Worm (Caenorhabditis elegans): ENCODE data around the gene Y43E12A.3.

Gene Y43E12A.3

ce11 chrIV:10970333-10970732 is 17.4 kb upstream of the Y43E12A.3 start:
- TF ChIP-seq nhr-129 (tag; optimal IDR thresholded peaks at IDR 0.05) (no peak), ama-1 (optimal IDR thresholded peaks at IDR 0.05) (no peak), gmeb-1 (tag; optimal IDR thresholded peaks at IDR 0.05) (peak; percentile 21), sma-9 (GFP tag; optimal IDR thresholded peaks at IDR 0.05) (peak; percentile 69), sma-9 (tag; optimal IDR thresholded peaks at IDR 0.05) (no peak), fos-1 (tag; optimal IDR thresholded peaks at IDR 0.05) (peak; percentile 97), crh-2 (tag; optimal IDR thresholded peaks at IDR 0.05) (peak; percentile 57), skn-1 (tag; optimal IDR thresholded peaks at IDR 0.05) (no peak), aly-2 (tag; optimal IDR thresholded peaks at IDR 0.05) (no peak)

DNA sequence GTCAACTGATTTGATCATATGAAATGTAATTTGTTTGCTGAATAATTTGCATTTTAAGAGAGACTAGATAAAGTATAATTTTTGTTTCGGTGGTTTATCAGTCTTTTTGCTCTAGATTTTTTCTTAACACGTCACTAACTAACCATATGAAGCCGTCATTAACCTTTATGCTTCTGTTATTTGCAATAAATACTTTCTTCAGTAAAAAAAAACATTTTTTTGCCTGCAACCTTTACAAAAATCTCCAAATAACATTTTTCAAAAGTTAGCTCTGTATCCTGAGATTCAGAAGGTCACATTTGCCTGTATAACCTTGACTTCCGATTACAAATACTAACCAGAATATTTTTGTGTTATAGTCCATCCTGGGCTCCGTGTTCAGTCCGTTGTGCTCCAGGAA is 16.9 kb upstream of the Y43E12A.3 start:
- TF ChIP-seq aly-2 (tag; optimal IDR thresholded peaks at IDR 0.05) (no peak), nhr-6 (tag; optimal IDR thresholded peaks at IDR 0.05) (no peak), nhr-129 (tag; optimal IDR thresholded peaks at IDR 0.05) (no peak), nhr-77 (tag; optimal IDR thresholded peaks at IDR 0.05) (no peak), gmeb-1 (tag; optimal IDR thresholded peaks at IDR 0.05) (no peak), nhr-21 (tag; optimal IDR thresholded peaks at IDR 0.05) (no peak), nhr-11 (tag; optimal IDR thresholded peaks at IDR 0.05) (no peak), ztf-4 (tag; optimal IDR thresholded peaks at IDR 0.05) (no peak), peb-1 (tag; optimal IDR thresholded peaks at IDR 0.05) (no peak), ZK546.5 (tag; optimal IDR thresholded peaks at IDR 0.05) (no peak), ceh-16 (tag; optimal IDR thresholded peaks at IDR 0.05) (no peak), R02D3.7 (tag; optimal IDR thresholded peaks at IDR 0.05) (no peak), sem-4 (tag; optimal IDR thresholded peaks at IDR 0.05) (no peak), lin-11 (tag; optimal IDR thresholded peaks at IDR 0.05) (no peak), mab-5 (tag; optimal IDR thresholded peaks at IDR 0.05) (no peak), zag-1 (tag; optimal IDR thresholded peaks at IDR 0.05) (no peak), ztf-1 (GFP tag; conservative IDR thresholded peaks at IDR 0.05) (no peak), lsy-2 (tag; optimal IDR thresholded peaks at IDR 0.05) (no peak), nhr-25 (tag; optimal IDR thresholded peaks at IDR 0.05) (no peak)

DNA sequence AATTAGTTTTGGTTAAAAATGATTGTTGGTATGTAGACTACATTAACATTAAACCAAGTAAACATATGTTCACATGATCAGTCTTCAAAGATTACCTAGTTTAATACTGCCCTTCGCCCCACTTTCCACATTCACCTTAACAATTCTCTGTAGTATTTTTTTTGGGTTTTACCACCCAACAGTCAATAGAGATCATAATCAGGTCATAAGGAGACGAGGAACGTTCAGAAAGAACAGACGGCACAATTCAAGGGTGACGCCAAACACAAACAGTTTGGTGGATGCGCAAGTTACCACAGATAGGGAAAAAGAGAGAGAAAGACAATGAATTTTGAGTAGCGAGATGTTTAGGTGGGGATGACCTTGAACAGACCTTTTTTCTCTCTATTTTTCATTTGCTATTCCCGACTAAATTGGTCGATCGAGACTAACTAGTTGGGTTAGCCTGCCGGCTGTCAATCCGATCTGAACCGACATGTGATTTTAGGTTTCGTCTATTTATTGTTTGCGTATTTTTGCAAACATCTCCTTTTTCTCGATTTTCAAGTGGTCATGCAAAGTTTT is 16.0 kb upstream of the Y43E12A.3 start:
- peak; percentile 26 for TF ChIP-seq gmeb-1 (tag; optimal IDR thresholded peaks at IDR 0.05)
- TF ChIP-seq ceh-16 (tag; optimal IDR thresholded peaks at IDR 0.05) = peak; percentile 25
- peak; percentile 63 for TF ChIP-seq nhr-129 (tag; optimal IDR thresholded peaks at IDR 0.05)
- TF ChIP-seq sma-3 (GFP tag; optimal IDR thresholded peaks at IDR 0.05) = peak; percentile 41
- no peak for TF ChIP-seq nhr-11 (tag; optimal IDR thresholded peaks at IDR 0.05)
- peak; percentile 47 for TF ChIP-seq blmp-1 (tag; optimal IDR thresholded peaks at IDR 0.05; ENCODE audit: insufficient read depth)
- peak; percentile 78 for TF ChIP-seq nhr-25 (tag; optimal IDR thresholded peaks at IDR 0.05)
- TF ChIP-seq sma-9 (GFP tag; optimal IDR thresholded peaks at IDR 0.05) = peak; percentile 58
- no peak for TF ChIP-seq sma-9 (tag; optimal IDR thresholded peaks at IDR 0.05)
- TF ChIP-seq skn-1 (tag; optimal IDR thresholded peaks at IDR 0.05) = no peak
- TF ChIP-seq nhr-6 (tag; optimal IDR thresholded peaks at IDR 0.05) = peak; percentile 47
- TF ChIP-seq nhr-21 (tag; optimal IDR thresholded peaks at IDR 0.05) = no peak
- peak in 1 of 2 experiments; percentile 23 for TF ChIP-seq mdl-1 (tag; optimal IDR thresholded peaks at IDR 0.05)
- peak; percentile 35 for TF ChIP-seq F13H6.1 (tag; optimal IDR thresholded peaks at IDR 0.05)
- peak; percentile 29 for TF ChIP-seq fos-1 (tag; optimal IDR thresholded peaks at IDR 0.05)
- TF ChIP-seq lsy-2 (tag; optimal IDR thresholded peaks at IDR 0.05) = peak in 1 of 2 experiments; percentile 4
- TF ChIP-seq egl-27 (tag; optimal IDR thresholded peaks at IDR 0.05) = peak; percentile 27

DNA sequence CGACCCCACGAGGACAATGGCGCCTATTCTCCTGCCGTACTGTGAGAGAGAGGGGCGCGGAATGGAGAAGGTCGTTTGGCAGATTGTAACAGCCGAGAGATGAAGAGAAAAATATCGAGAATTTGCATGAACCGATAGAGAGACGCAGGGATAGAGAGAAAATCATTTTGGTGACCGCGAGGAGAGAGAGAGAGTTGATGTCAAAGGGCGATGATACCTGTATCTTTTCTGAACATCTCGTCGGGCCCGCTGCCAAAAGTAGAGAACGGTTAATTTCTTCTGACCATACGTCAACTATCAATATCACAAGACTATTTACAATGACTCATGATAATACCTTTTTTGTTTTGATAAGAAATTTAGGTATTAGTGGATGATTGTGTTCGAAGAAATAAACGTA is 11.7 kb upstream of the Y43E12A.3 start:
- TF ChIP-seq nhr-129 (tag; optimal IDR thresholded peaks at IDR 0.05) = peak; percentile 50
- TF ChIP-seq crh-2 (tag; optimal IDR thresholded peaks at IDR 0.05) = peak; percentile 48
- TF ChIP-seq nhr-6 (tag; optimal IDR thresholded peaks at IDR 0.05) = peak; percentile 59
- peak; percentile 35 for TF ChIP-seq Y55F3AM.14 (GFP tag; optimal IDR thresholded peaks at IDR 0.05)
- TF ChIP-seq sma-9 (GFP tag; optimal IDR thresholded peaks at IDR 0.05) = peak; percentile 88
- no peak for TF ChIP-seq sma-9 (tag; optimal IDR thresholded peaks at IDR 0.05)
- TF ChIP-seq sem-4 (tag; optimal IDR thresholded peaks at IDR 0.05) = no peak
- peak; percentile 91 for TF ChIP-seq sma-3 (GFP tag; optimal IDR thresholded peaks at IDR 0.05)
- TF ChIP-seq lin-11 (tag; optimal IDR thresholded peaks at IDR 0.05) = no peak
- no peak for TF ChIP-seq ztf-4 (tag; optimal IDR thresholded peaks at IDR 0.05)
- TF ChIP-seq nhr-25 (tag; optimal IDR thresholded peaks at IDR 0.05) = peak; percentile 87
- peak; percentile 33 for TF ChIP-seq gmeb-1 (tag; optimal IDR thresholded peaks at IDR 0.05)
- TF ChIP-seq F13H6.1 (tag; optimal IDR thresholded peaks at IDR 0.05) = peak; percentile 21
- peak; percentile 46 for TF ChIP-seq egl-27 (tag; optimal IDR thresholded peaks at IDR 0.05)
- peak; percentile 75 for TF ChIP-seq nhr-21 (tag; optimal IDR thresholded peaks at IDR 0.05)
- no peak for TF ChIP-seq skn-1 (tag; optimal IDR thresholded peaks at IDR 0.05)
- peak; percentile 85 for TF ChIP-seq blmp-1 (tag; optimal IDR thresholded peaks at IDR 0.05; ENCODE audit: insufficient read depth)
- peak in 1 of 2 experiments; percentile 50 for TF ChIP-seq lsy-2 (tag; optimal IDR thresholded peaks at IDR 0.05)
- TF ChIP-seq nhr-77 (tag; optimal IDR thresholded peaks at IDR 0.05) = no peak
- TF ChIP-seq mdl-1 (tag; optimal IDR thresholded peaks at IDR 0.05) = peak in 1 of 2 experiments; percentile 14
- TF ChIP-seq aly-2 (tag; optimal IDR thresholded peaks at IDR 0.05) = no peak
- peak; percentile 54 for TF ChIP-seq fos-1 (tag; optimal IDR thresholded peaks at IDR 0.05)
- TF ChIP-seq mab-5 (tag; optimal IDR thresholded peaks at IDR 0.05) = no peak
